Fruit fly (Drosophila melanogaster) whole organism, wandering third instar larva: ENCODE results near the gene RpS7.

ENCODE experiments used
- Dfd ChIP-seq: fragments of >200 bp; optimal IDR thresholded peaks from 2 replicates; lab custom pipeline; 2017; ENCODE audit warnings: missing biosample characterization, missing genetic modification characterization
- OdsH ChIP-seq: fragments of 200-800 bp; sonication (Bioruptor generic); optimal IDR thresholded peaks from 2 replicates; lab custom pipeline; 2016; ENCODE audit warnings: missing biosample characterization, mild to moderate bottlenecking, missing genetic modification characterization
- dl ChIP-seq, 2 experiments: fragments of 175-275, 200-275 bp in 1 of 2; fragments of 200-275 bp in 1 of 2; sonication (Bioruptor generic); optimal IDR thresholded peaks; lab custom pipeline; 2018; ENCODE audit warnings: mild to moderate bottlenecking in 2 of 2, missing biosample characterization in 2 of 2, missing genetic modification characterization in 2 of 2, moderate library complexity in 2 of 2; ENCODE audit not compliant: partially characterized antibody in 2 of 2, insufficient read depth in 1 of 2
- foxo ChIP-seq, 2 experiments: fragments of 200-800 bp; sonication (Bioruptor generic); optimal IDR thresholded peaks; 2 replicates in 1 of 2; 3 replicates in 1 of 2; lab custom pipeline; 2016 to 2017; ENCODE audit warnings: missing biosample characterization in 2 of 2, missing genetic modification characterization in 2 of 2
- h ChIP-seq: fragments of 200-800 bp; sonication (Bioruptor generic); optimal IDR thresholded peaks from 3 replicates; lab custom pipeline; 2016; ENCODE audit warnings: missing biosample characterization, mild to moderate bottlenecking, missing genetic modification characterization
- psq ChIP-seq: fragments of 200-800 bp; sonication (Bioruptor generic); optimal IDR thresholded peaks from 3 replicates; lab custom pipeline; 2017; ENCODE audit warnings: missing biosample characterization, mild to moderate bottlenecking, missing genetic modification characterization, moderate library complexity
- rgr ChIP-seq: fragments of 200-800 bp; sonication (Bioruptor generic); optimal IDR thresholded peaks from 3 replicates; lab custom pipeline; 2016; ENCODE audit warnings: missing biosample characterization, mild to moderate bottlenecking, missing genetic modification characterization
- sage ChIP-seq: fragments of 200-800 bp; sonication (Bioruptor generic); optimal IDR thresholded peaks from 2 replicates; lab custom pipeline; 2016; ENCODE audit warnings: missing biosample characterization, mild to moderate bottlenecking, missing genetic modification characterization

- TF ChIP-seq Dfd (GFP tag; lab: Kevin White, UChicago) (no peak), OdsH (GFP tag; lab: Kevin White, UChicago) (no peak), h (GFP tag; lab: Kevin White, UChicago) (no peak), rgr (no peak), psq (GFP tag; lab: Kevin White, UChicago) (no peak), dl (GFP tag; optimal IDR thresholded peaks at IDR 0.05; lab: Kevin White, UChicago; ENCODE audit: insufficient read depth in 1 of 2, partially characterized antibody in 2 of 2) (no peak), foxo (GFP tag; optimal IDR thresholded peaks at IDR 0.05; lab: Kevin White, UChicago) (no peak), sage (no peak)
Measured at dm6 chr3R:30179934-30180333, 28.9 kb downstream of the RpS7 start, which contains the start of gene Bet5.
